Fruit fly (Drosophila melanogaster) whole organism, wandering third instar larva: ENCODE results near the gene CG13029.
A peak's percentile ranks its signal among the peaks of the same experiment; 100 is the strongest.

ENCODE experiments used
- Abd-B ChIP-seq: fragments of >200 bp; optimal IDR thresholded peaks from 2 replicates; lab custom pipeline; 2017; ENCODE audit warnings: missing biosample characterization, missing genetic modification characterization
- CG32264 ChIP-seq: fragments of 200-800 bp; sonication (Bioruptor generic); optimal IDR thresholded peaks from 2 replicates; lab custom pipeline; 2016; ENCODE audit warnings: missing biosample characterization, missing genetic modification characterization
- CG9705 ChIP-seq: fragments of 200-800 bp; sonication (Bioruptor generic); optimal IDR thresholded peaks from 2 replicates; lab custom pipeline; 2018; ENCODE audit warnings: missing biosample characterization, mild to moderate bottlenecking, missing genetic modification characterization
- CrebA ChIP-seq: fragments of 200-800 bp; sonication (Bioruptor generic); optimal IDR thresholded peaks from 2 replicates; lab custom pipeline; 2016; ENCODE audit warnings: missing biosample characterization, mild to moderate bottlenecking, missing genetic modification characterization, borderline replicate concordance
- Dfd ChIP-seq: fragments of >200 bp; optimal IDR thresholded peaks from 2 replicates; lab custom pipeline; 2017; ENCODE audit warnings: missing biosample characterization, missing genetic modification characterization
- Dif ChIP-seq: fragments of 200-275, 200-300 bp; sonication (Bioruptor generic); optimal IDR thresholded peaks from 2 replicates; lab custom pipeline; 2018; ENCODE audit warnings: missing biosample characterization, missing genetic modification characterization; ENCODE audit not compliant: partially characterized antibody
- GATAd ChIP-seq: sonication (Bioruptor generic); optimal IDR thresholded peaks from 2 replicates; lab custom pipeline; 2016; ENCODE audit warnings: missing biosample characterization, missing genetic modification characterization
- HLH106 ChIP-seq: fragments of 200-800 bp; optimal IDR thresholded peaks from 3 replicates; lab custom pipeline; 2019; ENCODE audit warnings: missing biosample characterization, mild to moderate bottlenecking, missing genetic modification characterization, moderate library complexity
- Hnf4 ChIP-seq: fragments of 200-800 bp; sonication (Bioruptor generic); optimal IDR thresholded peaks from 2 replicates; lab custom pipeline; 2016; ENCODE audit warnings: missing biosample characterization, mild to moderate bottlenecking, missing genetic modification characterization
- Hr78 ChIP-seq: fragments of >200 bp; optimal IDR thresholded peaks from 2 replicates; lab custom pipeline; 2017; ENCODE audit warnings: missing biosample characterization, missing genetic modification characterization
- Hr83 ChIP-seq: fragments of 200-300 bp; sonication (Bioruptor generic); optimal IDR thresholded peaks from 2 replicates; lab custom pipeline; 2016; ENCODE audit warnings: missing biosample characterization, mild to moderate bottlenecking, missing genetic modification characterization, moderate library complexity; ENCODE audit not compliant: poor library complexity, severe bottlenecking
- Jra ChIP-seq: sonication (Bioruptor generic); optimal IDR thresholded peaks from 2 replicates; lab custom pipeline; 2016; ENCODE audit warnings: missing biosample characterization, missing genetic modification characterization
- Mio ChIP-seq: sonication (Bioruptor generic); optimal IDR thresholded peaks from 2 replicates; lab custom pipeline; 2016; ENCODE audit warnings: missing biosample characterization, missing genetic modification characterization
- Myc ChIP-seq: fragments of >200 bp; optimal IDR thresholded peaks from 2 replicates; lab custom pipeline; 2017
- N ChIP-seq: fragments of >200 bp; optimal IDR thresholded peaks from 2 replicates; lab custom pipeline; 2018; ENCODE audit warnings: missing biosample characterization, missing external identifiers, missing genetic modification characterization
- OdsH ChIP-seq: fragments of 200-800 bp; sonication (Bioruptor generic); optimal IDR thresholded peaks from 2 replicates; lab custom pipeline; 2016; ENCODE audit warnings: missing biosample characterization, mild to moderate bottlenecking, missing genetic modification characterization
- Rel ChIP-seq, 2 experiments: fragments of 200-800 bp; sonication (Bioruptor generic) in 1 of 2; optimal IDR thresholded peaks; 2 replicates in 1 of 2; 3 replicates in 1 of 2; lab custom pipeline; 2016 to 2019; ENCODE audit warnings: mild to moderate bottlenecking in 2 of 2, missing biosample characterization in 2 of 2, missing genetic modification characterization in 2 of 2, moderate library complexity in 1 of 2
- Sp1 ChIP-seq: fragments of 200-800 bp; sonication (Bioruptor generic); optimal IDR thresholded peaks from 3 replicates; lab custom pipeline; 2019; ENCODE audit warnings: missing biosample characterization, mild to moderate bottlenecking, missing genetic modification characterization, moderate library complexity
- Vsx2 ChIP-seq: fragments of 200-300, 225-300 bp; sonication (Bioruptor generic); optimal IDR thresholded peaks from 2 replicates; lab custom pipeline; 2018; ENCODE audit warnings: missing biosample characterization, missing genetic modification characterization; ENCODE audit not compliant: partially characterized antibody
- br ChIP-seq: fragments of 200-800 bp; sonication (Bioruptor generic); optimal IDR thresholded peaks from 2 replicates; lab custom pipeline; 2016; ENCODE audit warnings: missing biosample characterization, missing genetic modification characterization
- brk ChIP-seq: fragments of 200-800 bp; sonication (Bioruptor generic); optimal IDR thresholded peaks from 2 replicates; lab custom pipeline; 2016; ENCODE audit warnings: missing biosample characterization, mild to moderate bottlenecking, missing genetic modification characterization
- dl ChIP-seq, 2 experiments: fragments of 175-275, 200-275 bp in 1 of 2; fragments of 200-275 bp in 1 of 2; sonication (Bioruptor generic); optimal IDR thresholded peaks; lab custom pipeline; 2018; ENCODE audit warnings: mild to moderate bottlenecking in 2 of 2, missing biosample characterization in 2 of 2, missing genetic modification characterization in 2 of 2, moderate library complexity in 2 of 2; ENCODE audit not compliant: partially characterized antibody in 2 of 2, insufficient read depth in 1 of 2
- dmrt93B ChIP-seq: fragments of 200-800 bp; sonication (Bioruptor generic); optimal IDR thresholded peaks from 2 replicates; lab custom pipeline; 2018; ENCODE audit warnings: missing biosample characterization, mild to moderate bottlenecking, missing genetic modification characterization
- dsf ChIP-seq: sonication (Bioruptor generic); optimal IDR thresholded peaks from 2 replicates; lab custom pipeline; 2016; ENCODE audit warnings: missing biosample characterization, missing genetic modification characterization, borderline replicate concordance
- ey ChIP-seq: fragments of 200-800 bp; sonication (Bioruptor generic); optimal IDR thresholded peaks from 2 replicates; lab custom pipeline; 2016; ENCODE audit warnings: missing biosample characterization, missing genetic modification characterization
- foxo ChIP-seq, 2 experiments: fragments of 200-800 bp; sonication (Bioruptor generic); optimal IDR thresholded peaks; 2 replicates in 1 of 2; 3 replicates in 1 of 2; lab custom pipeline; 2016 to 2017; ENCODE audit warnings: missing biosample characterization in 2 of 2, missing genetic modification characterization in 2 of 2
- fru ChIP-seq: fragments of 200-800 bp; sonication (Bioruptor generic); optimal IDR thresholded peaks from 3 replicates; lab custom pipeline; 2016; ENCODE audit warnings: missing biosample characterization, mild to moderate bottlenecking, missing genetic modification characterization
- h ChIP-seq: fragments of 200-800 bp; sonication (Bioruptor generic); optimal IDR thresholded peaks from 3 replicates; lab custom pipeline; 2016; ENCODE audit warnings: missing biosample characterization, mild to moderate bottlenecking, missing genetic modification characterization
- jim ChIP-seq: fragments of 175-275, 200-325 bp; sonication (Bioruptor generic); optimal IDR thresholded peaks from 2 replicates; lab custom pipeline; 2016; ENCODE audit warnings: missing biosample characterization, mild to moderate bottlenecking, missing genetic modification characterization
- lola ChIP-seq: fragments of >200 bp; optimal IDR thresholded peaks from 2 replicates; lab custom pipeline; 2017; ENCODE audit warnings: missing biosample characterization, missing genetic modification characterization
- pan ChIP-seq: fragments of >200 bp; optimal IDR thresholded peaks from 2 replicates; lab custom pipeline; 2017
- psq ChIP-seq: fragments of 200-800 bp; sonication (Bioruptor generic); optimal IDR thresholded peaks from 3 replicates; lab custom pipeline; 2017; ENCODE audit warnings: missing biosample characterization, mild to moderate bottlenecking, missing genetic modification characterization, moderate library complexity
- rgr ChIP-seq: fragments of 200-800 bp; sonication (Bioruptor generic); optimal IDR thresholded peaks from 3 replicates; lab custom pipeline; 2016; ENCODE audit warnings: missing biosample characterization, mild to moderate bottlenecking, missing genetic modification characterization
- sage ChIP-seq: fragments of 200-800 bp; sonication (Bioruptor generic); optimal IDR thresholded peaks from 2 replicates; lab custom pipeline; 2016; ENCODE audit warnings: missing biosample characterization, mild to moderate bottlenecking, missing genetic modification characterization
- sv ChIP-seq: fragments of 200-800 bp; sonication (Bioruptor generic); optimal IDR thresholded peaks from 3 replicates; lab custom pipeline; 2016; ENCODE audit warnings: missing biosample characterization, missing genetic modification characterization
- tai ChIP-seq: sonication (Bioruptor generic); optimal IDR thresholded peaks from 2 replicates; lab custom pipeline; 2016; ENCODE audit warnings: missing biosample characterization, missing genetic modification characterization
- usp ChIP-seq: fragments of >200 bp; optimal IDR thresholded peaks from 2 replicates; lab custom pipeline; 2017; ENCODE audit warnings: missing biosample characterization, missing genetic modification characterization
- woc ChIP-seq: sonication (Bioruptor generic); optimal IDR thresholded peaks from 2 replicates; lab custom pipeline; 2016; ENCODE audit warnings: missing biosample characterization, mild to moderate bottlenecking, missing genetic modification characterization

Gene CG13029

DNA sequence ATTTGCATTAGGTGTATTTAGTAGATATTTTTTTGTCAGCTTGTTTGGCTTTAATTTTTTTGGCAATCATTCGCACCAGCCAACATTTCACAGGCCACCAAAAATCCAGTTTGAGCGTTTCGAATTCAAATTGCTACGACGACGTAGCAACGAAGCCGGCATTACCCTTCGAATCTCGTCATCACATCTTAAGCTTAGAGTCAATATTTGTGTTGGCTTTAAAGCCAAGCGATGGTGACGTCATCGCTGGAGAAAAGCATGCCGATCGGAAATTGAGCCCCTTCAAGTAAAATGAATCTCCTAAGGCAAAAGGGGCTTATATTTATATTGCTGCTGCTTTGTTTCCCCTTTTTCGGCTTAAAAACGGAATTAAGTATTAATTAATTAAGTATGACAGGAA, 11.2 kb downstream of the CG13029 start:
- TF ChIP-seq br (GFP tag; lab: Kevin White, UChicago) (no peak), dsf (GFP tag; lab: Kevin White, UChicago) (no peak), brk (GFP tag; lab: Kevin White, UChicago) (no peak), psq (GFP tag; lab: Kevin White, UChicago) (no peak), Myc (lab: Kevin White, UChicago) (no peak), foxo (GFP tag; optimal IDR thresholded peaks at IDR 0.05; lab: Kevin White, UChicago) (no peak), HLH106 (tag; lab: Kevin White, UChicago) (no peak), CG32264 (no peak), fru (no peak), sage (no peak), tai (no peak), Hr78 (GFP tag; lab: Kevin White, UChicago) (no peak)

DNA sequence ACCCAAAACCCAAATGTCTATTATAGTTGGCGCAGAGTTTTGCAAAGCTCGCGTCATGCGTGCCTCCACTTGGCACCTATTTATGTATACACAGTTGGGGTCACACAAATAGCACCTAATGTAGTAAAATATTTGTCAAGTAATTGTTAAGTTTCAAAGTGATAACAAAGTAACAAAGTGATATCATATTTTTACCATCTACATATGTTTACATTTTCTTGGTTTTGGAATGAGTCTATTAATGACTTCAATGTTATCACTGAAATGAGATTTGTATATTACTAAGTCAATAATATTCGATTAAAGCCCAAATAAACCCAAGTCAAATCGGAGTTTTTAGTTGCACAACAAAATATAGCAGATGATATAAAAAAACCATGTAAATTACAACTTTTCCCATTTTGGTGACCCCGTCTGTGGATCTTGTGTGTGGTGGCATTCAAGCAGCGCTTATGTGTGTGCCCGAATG, 12.1 kb downstream of the CG13029 start:
- TF ChIP-seq sage (no peak), woc (GFP tag; lab: Kevin White, UChicago) (peak; percentile 33), HLH106 (tag; lab: Kevin White, UChicago) (no peak), psq (GFP tag; lab: Kevin White, UChicago) (peak; percentile 25), sv (peak; percentile 72), CG9705 (GFP tag; lab: Kevin White, UChicago) (no peak), OdsH (GFP tag; lab: Kevin White, UChicago) (peak; percentile 47), Sp1 (GFP tag; lab: Kevin White, UChicago) (no peak), Abd-B (GFP tag; lab: Kevin White, UChicago) (no peak), CrebA (GFP tag; lab: Kevin White, UChicago) (no peak), pan (no peak), Dfd (GFP tag; lab: Kevin White, UChicago) (no peak), Hnf4 (GFP tag; lab: Kevin White, UChicago) (no peak), jim (GFP tag; lab: Kevin White, UChicago) (no peak), Hr78 (GFP tag; lab: Kevin White, UChicago) (no peak), Rel (GFP tag; optimal IDR thresholded peaks at IDR 0.05; lab: Kevin White, UChicago) (no peak), Rel (tag; optimal IDR thresholded peaks at IDR 0.05; lab: Kevin White, UChicago) (no peak), fru (peak; percentile 34), rgr (GFP tag; lab: Kevin White, UChicago) (peak; percentile 14), lola (GFP tag; lab: Kevin White, UChicago) (no peak), Jra (GFP tag; lab: Kevin White, UChicago) (no peak), N (GFP tag; lab: Kevin White, UChicago) (no peak), foxo (GFP tag; optimal IDR thresholded peaks at IDR 0.05; lab: Kevin White, UChicago) (peak in 1 of 2 experiments; percentile 28), Vsx2 (GFP tag; lab: Kevin White, UChicago) (no peak), ey (GFP tag; lab: Kevin White, UChicago) (peak; percentile 37), tai (no peak), brk (GFP tag; lab: Kevin White, UChicago) (no peak), Myc (lab: Kevin White, UChicago) (no peak), Mio (GFP tag; lab: Kevin White, UChicago) (no peak), dsf (GFP tag; lab: Kevin White, UChicago) (no peak), CG32264 (no peak), dl (GFP tag; optimal IDR thresholded peaks at IDR 0.05; lab: Kevin White, UChicago; ENCODE audit: insufficient read depth in 1 of 2, partially characterized antibody in 2 of 2) (no peak), Hr83 (GFP tag; lab: Kevin White, UChicago) (no peak), Dif (GFP tag; lab: Kevin White, UChicago) (no peak), br (GFP tag; lab: Kevin White, UChicago) (peak; percentile 23), usp (GFP tag; lab: Kevin White, UChicago) (no peak), dmrt93B (GFP tag; lab: Kevin White, UChicago) (no peak), h (peak; percentile 40), GATAd (GFP tag; lab: Kevin White, UChicago) (no peak)
